Fruit fly (Drosophila melanogaster) whole organism, prepupa: Measurements from ENCODE around the gene Uba5.

Source experiments
- CG34406 ChIP-seq: fragments of 200-800 bp; sonication (Bioruptor generic); optimal IDR thresholded peaks from 3 replicates; lab custom pipeline; 2016; ENCODE audit warnings: missing biosample characterization, missing genetic modification characterization
- Sox102F ChIP-seq: fragments of 200-800 bp; sonication (Bioruptor generic); optimal IDR thresholded peaks from 2 replicates; lab custom pipeline; 2016; ENCODE audit warnings: missing biosample characterization, mild to moderate bottlenecking, missing genetic modification characterization
- Sox14 ChIP-seq: fragments of 200-800 bp; sonication (Bioruptor generic); optimal IDR thresholded peaks from 3 replicates; lab custom pipeline; 2016; ENCODE audit warnings: missing biosample characterization, missing genetic modification characterization
- dsx ChIP-seq: fragments of 200-800 bp; optimal IDR thresholded peaks from 3 replicates; lab custom pipeline; 2019; ENCODE audit warnings: missing biosample characterization, mild to moderate bottlenecking, missing genetic modification characterization, moderate library complexity; ENCODE audit not compliant: poor library complexity, severe bottlenecking
- eg ChIP-seq: fragments of 200-800 bp; sonication (Bioruptor generic); IDR thresholded peaks from 3 replicates; pipeline ENCODE4 v1.3.6; 2022; ENCODE audit warnings: missing biosample characterization, missing genetic modification characterization
- salr ChIP-seq, 2 experiments: fragments of 200-800 bp; sonication (Bioruptor generic); optimal IDR thresholded peaks; 3 replicates each; lab custom pipeline; 2016 to 2018; ENCODE audit warnings: missing biosample characterization in 2 of 2, missing genetic modification characterization in 2 of 2, mild to moderate bottlenecking in 1 of 2

DNA sequence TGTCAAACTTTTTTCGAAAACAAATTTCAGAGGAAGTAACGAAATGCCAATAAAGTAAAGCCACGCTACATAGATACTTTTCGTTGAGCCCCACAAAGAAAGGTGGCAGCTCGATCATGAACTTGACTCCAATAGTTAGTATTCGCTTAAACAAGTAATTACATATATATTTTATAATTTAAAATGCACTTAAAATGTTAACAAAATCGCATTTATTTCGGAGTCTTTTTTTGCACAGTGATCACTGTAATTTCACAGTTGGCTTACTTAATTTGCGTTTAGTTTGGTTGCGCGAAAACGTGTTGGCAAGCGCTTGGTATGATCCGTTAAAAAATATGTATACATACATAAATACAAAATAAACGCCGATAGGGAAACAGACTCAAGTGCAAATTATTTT is 31.7 kb upstream of the Uba5 start:
- no peak for TF ChIP-seq dsx (GFP tag; lab: Kevin White, UChicago)
- TF ChIP-seq CG34406 (GFP tag; lab: Kevin White, UChicago): no peak
- peak; percentile 24 for TF ChIP-seq Sox102F (GFP tag; lab: Kevin White, UChicago)
- TF ChIP-seq eg: peak; percentile 35; the same call in 2 of the 3 replicates
- no peak for TF ChIP-seq Sox14
- no peak for TF ChIP-seq salr (GFP tag; optimal IDR thresholded peaks at IDR 0.05; lab: Kevin White, UChicago)
